Worm (Caenorhabditis elegans): ENCODE measurements around the gene drd-50.

DNA sequence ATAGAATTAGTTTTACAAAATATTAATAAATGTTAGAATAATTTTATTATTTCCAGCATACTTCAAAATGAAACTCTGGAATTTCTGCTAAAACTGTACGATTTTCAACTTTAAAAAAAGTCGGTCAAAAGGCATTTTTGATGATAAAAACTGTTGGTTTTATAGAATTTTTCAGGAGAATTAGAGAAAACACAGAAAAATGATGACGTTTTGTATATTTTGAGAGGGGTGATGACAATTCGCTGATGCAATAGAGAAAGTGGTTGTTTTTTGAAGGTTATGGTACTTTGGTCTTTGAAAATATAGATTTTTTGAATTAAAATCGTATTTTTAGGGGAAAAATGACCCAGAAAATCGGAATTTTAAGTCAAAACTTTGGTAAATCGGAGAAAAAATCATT, 32.5 kb upstream of the drd-50 start:
- TF ChIP-seq daf-12 (tag; optimal IDR thresholded peaks at IDR 0.05) (no peak), ztf-11 (tag; optimal IDR thresholded peaks at IDR 0.05) (no peak), ces-1 (GFP tag; optimal IDR thresholded peaks at IDR 0.05) (no peak), madf-5 (GFP tag; IDR thresholded peaks at IDR 0.05) (no peak), tra-1 (GFP tag; IDR thresholded peaks at IDR 0.05) (no peak)

Data from whole organism, L4 larva.